Worm (Caenorhabditis elegans) whole organism, L2 larva: ENCODE data around the gene sec-3.

ENCODE experiments used
- C34F6.9 ChIP-seq: fragments of 150-350 bp; optimal IDR thresholded peaks from 2 replicates; lab custom pipeline; 2014; ENCODE audit warnings: missing biosample characterization, missing genetic modification characterization
- F13H6.1 ChIP-seq: sonication (generic microtip); optimal IDR thresholded peaks from 2 replicates; lab custom pipeline; 2016; ENCODE audit warnings: missing genetic modification characterization, missing compliant biosample characterization
- R02D3.7 ChIP-seq: fragments of 150-350 bp; optimal IDR thresholded peaks from 2 replicates; lab custom pipeline; 2014; ENCODE audit warnings: missing biosample characterization, missing genetic modification characterization
- Y55F3AM.14 ChIP-seq: fragments of 200-800 bp; sonication (Bioruptor generic); optimal IDR thresholded peaks from 2 replicates; lab custom pipeline; 2018; ENCODE audit warnings: mild to moderate bottlenecking, missing genetic modification characterization, missing compliant biosample characterization
- ZK546.5 ChIP-seq: sonication (generic microtip); optimal IDR thresholded peaks from 2 replicates; lab custom pipeline; 2017; ENCODE audit warnings: missing biosample characterization, missing genetic modification characterization
- alr-1 ChIP-seq: fragments of 150-350 bp; optimal IDR thresholded peaks from 2 replicates; lab custom pipeline; 2014; ENCODE audit warnings: missing biosample characterization, missing genetic modification characterization
- aly-2 ChIP-seq: fragments of 150-350 bp; optimal IDR thresholded peaks from 2 replicates; lab custom pipeline; 2014; ENCODE audit warnings: missing biosample characterization, missing genetic modification characterization
- ama-1 ChIP-seq: fragments of 150-350 bp; optimal IDR thresholded peaks from 2 replicates; lab custom pipeline; 2018; ENCODE audit warnings: inconsistent platforms
- blmp-1 ChIP-seq: sonication (generic microtip); optimal IDR thresholded peaks from 2 replicates; lab custom pipeline; 2017; ENCODE audit warnings: missing genetic modification characterization, mild to moderate bottlenecking, missing compliant biosample characterization, antibody characterized with exemption, moderate library complexity; ENCODE audit not compliant: insufficient read depth
- ceh-16 ChIP-seq: fragments of 150-350 bp; optimal IDR thresholded peaks from 2 replicates; lab custom pipeline; 2014; ENCODE audit warnings: missing biosample characterization, missing genetic modification characterization
- ceh-82 ChIP-seq: fragments of 150-350 bp; optimal IDR thresholded peaks from 2 replicates; lab custom pipeline; 2014; ENCODE audit warnings: missing biosample characterization, missing genetic modification characterization
- crh-2 ChIP-seq: sonication (generic microtip); optimal IDR thresholded peaks from 2 replicates; lab custom pipeline; 2017; ENCODE audit warnings: missing biosample characterization, missing genetic modification characterization
- dmd-4 ChIP-seq: sonication (generic microtip); optimal IDR thresholded peaks from 2 replicates; lab custom pipeline; 2017; ENCODE audit warnings: missing biosample characterization, missing genetic modification characterization
- egl-27 ChIP-seq: sonication (generic microtip); optimal IDR thresholded peaks from 3 replicates; lab custom pipeline; 2017; ENCODE audit warnings: missing biosample characterization, missing genetic modification reagents, missing genetic modification characterization
- elt-1 ChIP-seq: fragments of 150-350 bp; optimal IDR thresholded peaks from 2 replicates; lab custom pipeline; 2014; ENCODE audit warnings: missing biosample characterization, missing genetic modification characterization
- elt-3 ChIP-seq: sonication (generic microtip); optimal IDR thresholded peaks from 2 replicates; lab custom pipeline; 2017; ENCODE audit warnings: missing biosample characterization, missing genetic modification characterization
- fos-1 ChIP-seq: fragments of 150-350 bp; optimal IDR thresholded peaks from 2 replicates; lab custom pipeline; 2014; ENCODE audit warnings: missing biosample characterization, missing genetic modification characterization
- gmeb-1 ChIP-seq: fragments of 150-350 bp; optimal IDR thresholded peaks from 2 replicates; lab custom pipeline; 2014; ENCODE audit warnings: missing biosample characterization, missing genetic modification characterization
- lin-11 ChIP-seq: fragments of 150-350 bp; sonication (generic microtip); optimal IDR thresholded peaks from 2 replicates; lab custom pipeline; 2014; ENCODE audit warnings: missing biosample characterization, missing genetic modification characterization, inconsistent platforms, mixed read lengths
- lin-13 ChIP-seq: fragments of 150-350 bp; optimal IDR thresholded peaks from 2 replicates; lab custom pipeline; 2014; ENCODE audit warnings: missing biosample characterization, missing genetic modification reagents, missing genetic modification characterization
- lin-39 ChIP-seq: fragments of 150-350 bp; optimal IDR thresholded peaks from 2 replicates; lab custom pipeline; 2014; ENCODE audit warnings: missing biosample characterization, missing genetic modification reagents, missing genetic modification characterization
- lsy-2 ChIP-seq, 2 experiments: fragments of 150-350 bp in 1 of 2; sonication (generic microtip) in 1 of 2; optimal IDR thresholded peaks; 2 replicates each; lab custom pipeline; 2014 to 2017; ENCODE audit warnings: missing biosample characterization in 2 of 2, missing genetic modification characterization in 2 of 2
- mab-5 ChIP-seq: fragments of 150-350 bp; optimal IDR thresholded peaks from 2 replicates; lab custom pipeline; 2014; ENCODE audit warnings: missing biosample characterization, missing genetic modification characterization
- mbf-1 ChIP-seq: sonication (generic microtip); optimal IDR thresholded peaks from 2 replicates; lab custom pipeline; 2017; ENCODE audit warnings: missing biosample characterization, missing genetic modification characterization
- mdl-1 ChIP-seq, 2 experiments: fragments of 150-350 bp in 1 of 2; sonication (generic microtip) in 1 of 2; optimal IDR thresholded peaks; 2 replicates each; lab custom pipeline; 2017; ENCODE audit warnings: missing biosample characterization in 2 of 2, missing genetic modification characterization in 2 of 2
- nhr-10 ChIP-seq: sonication (generic microtip); optimal IDR thresholded peaks from 2 replicates; lab custom pipeline; 2017; ENCODE audit warnings: missing biosample characterization, missing genetic modification characterization
- nhr-11 ChIP-seq: fragments of 150-350 bp; optimal IDR thresholded peaks from 2 replicates; lab custom pipeline; 2014; ENCODE audit warnings: missing biosample characterization, missing genetic modification characterization
- nhr-12 ChIP-seq: fragments of 150-350 bp; optimal IDR thresholded peaks from 2 replicates; lab custom pipeline; 2014; ENCODE audit warnings: missing biosample characterization, missing genetic modification characterization
- nhr-129 ChIP-seq: fragments of 150-350 bp; optimal IDR thresholded peaks from 2 replicates; lab custom pipeline; 2014; ENCODE audit warnings: missing biosample characterization, missing genetic modification characterization
- nhr-21 ChIP-seq: fragments of 150-350 bp; optimal IDR thresholded peaks from 2 replicates; lab custom pipeline; 2014; ENCODE audit warnings: missing biosample characterization, missing genetic modification characterization
- nhr-23 ChIP-seq: fragments of 150-350 bp; optimal IDR thresholded peaks from 2 replicates; lab custom pipeline; 2014; ENCODE audit warnings: missing biosample characterization, missing genetic modification reagents, missing genetic modification characterization
- nhr-237 ChIP-seq: fragments of 150-350 bp; optimal IDR thresholded peaks from 2 replicates; lab custom pipeline; 2014; ENCODE audit warnings: missing biosample characterization, missing genetic modification characterization
- nhr-25 ChIP-seq: fragments of 150-350 bp; sonication (generic microtip); optimal IDR thresholded peaks from 3 replicates; lab custom pipeline; 2014; ENCODE audit warnings: missing biosample characterization, missing genetic modification characterization
- nhr-6 ChIP-seq: fragments of 150-350 bp; optimal IDR thresholded peaks from 2 replicates; lab custom pipeline; 2014; ENCODE audit warnings: missing biosample characterization, missing genetic modification characterization
- nhr-77 ChIP-seq: fragments of 150-350 bp; optimal IDR thresholded peaks from 2 replicates; lab custom pipeline; 2014; ENCODE audit warnings: missing biosample characterization, missing genetic modification characterization
- peb-1 ChIP-seq: fragments of 150-350 bp; optimal IDR thresholded peaks from 2 replicates; lab custom pipeline; 2014; ENCODE audit warnings: missing biosample characterization, missing genetic modification characterization
- sem-4 ChIP-seq: fragments of 150-350 bp; optimal IDR thresholded peaks from 2 replicates; lab custom pipeline; 2014; ENCODE audit warnings: missing biosample characterization, missing genetic modification reagents, missing genetic modification characterization
- skn-1 ChIP-seq: sonication (generic microtip); optimal IDR thresholded peaks from 2 replicates; lab custom pipeline; 2017; ENCODE audit warnings: missing biosample characterization, missing genetic modification characterization
- sma-3 ChIP-seq: sonication (generic microtip); optimal IDR thresholded peaks from 2 replicates; lab custom pipeline; 2016; ENCODE audit warnings: missing genetic modification reagents, missing genetic modification characterization, missing compliant biosample characterization
- sma-9 ChIP-seq, 2 experiments: fragments of 150-350 bp in 1 of 2; sonication (generic microtip) in 1 of 2; optimal IDR thresholded peaks; 2 replicates each; lab custom pipeline; 2014 to 2016; ENCODE audit warnings: missing genetic modification characterization in 2 of 2, mild to moderate bottlenecking in 1 of 2, missing biosample characterization in 1 of 2, missing compliant biosample characterization in 1 of 2, missing genetic modification reagents in 1 of 2, moderate library complexity in 1 of 2
- snpc-4 ChIP-seq: fragments of 150-350 bp; optimal IDR thresholded peaks from 2 replicates; lab custom pipeline; 2014; ENCODE audit warnings: missing biosample characterization, missing genetic modification characterization
- unc-39 ChIP-seq: fragments of 150-350 bp; optimal IDR thresholded peaks from 2 replicates; lab custom pipeline; 2014; ENCODE audit warnings: missing biosample characterization, missing genetic modification characterization
- unc-55 ChIP-seq: fragments of 150-350 bp; sonication (generic microtip); optimal IDR thresholded peaks from 3 replicates; lab custom pipeline; 2014; ENCODE audit warnings: missing biosample characterization, missing genetic modification reagents, missing genetic modification characterization
- unc-62 ChIP-seq: fragments of 150-350 bp; optimal IDR thresholded peaks from 2 replicates; lab custom pipeline; 2014; ENCODE audit warnings: missing biosample characterization, missing genetic modification reagents, missing genetic modification characterization
- zag-1 ChIP-seq: fragments of 150-350 bp; optimal IDR thresholded peaks from 2 replicates; lab custom pipeline; 2014; ENCODE audit warnings: missing biosample characterization, missing genetic modification characterization
- ztf-1 ChIP-seq: fragments of 200-800 bp; sonication (Bioruptor generic); conservative IDR thresholded peaks from 2 replicates; pipeline ENCODE4 v1.3.6; 2022; ENCODE audit warnings: missing genetic modification characterization, missing compliant biosample characterization
- ztf-11 ChIP-seq: sonication (generic microtip); optimal IDR thresholded peaks from 2 replicates; lab custom pipeline; 2017; ENCODE audit warnings: missing biosample characterization, missing genetic modification characterization
- ztf-4 ChIP-seq: fragments of 150-350 bp; optimal IDR thresholded peaks from 2 replicates; lab custom pipeline; 2014; ENCODE audit warnings: missing biosample characterization, missing genetic modification characterization

The sec-3 gene

ce11 chrX:3114306-3115133 is 14.9 kb upstream of the sec-3 start, which contains the start of gene gpd-2:
Gene gpd-2 (minus strand): TSS chrX:3114689.
- TF ChIP-seq ceh-16 (tag; lab: Kevin White, UChicago), result no peak
- TF ChIP-seq skn-1 (tag; lab: Kevin White, UChicago), result no peak
- TF ChIP-seq mbf-1 (tag; lab: Kevin White, UChicago), result no peak
- peak; percentile 3 for TF ChIP-seq sma-9 (GFP tag; optimal IDR thresholded peaks at IDR 0.05; lab: Kevin White, UChicago)
- TF ChIP-seq sma-9 (tag; optimal IDR thresholded peaks at IDR 0.05; lab: Kevin White, UChicago), result no peak
- no peak for TF ChIP-seq nhr-25 (tag; lab: Kevin White, UChicago)
- peak; percentile 99 for TF ChIP-seq nhr-129 (tag; lab: Kevin White, UChicago)
- TF ChIP-seq nhr-12, result no peak
- no peak for TF ChIP-seq zag-1 (tag; lab: Kevin White, UChicago)
- TF ChIP-seq lin-39 (tag; lab: Kevin White, UChicago), result no peak
- peak; percentile 62 for TF ChIP-seq ama-1
- TF ChIP-seq ceh-82 (tag; lab: Kevin White, UChicago), result no peak
- TF ChIP-seq elt-1 (tag; lab: Kevin White, UChicago), result no peak
- no peak for TF ChIP-seq nhr-77
- no peak for TF ChIP-seq nhr-23
- no peak for TF ChIP-seq dmd-4 (tag; lab: Kevin White, UChicago)
- no peak for TF ChIP-seq Y55F3AM.14 (GFP tag; lab: Kevin White, UChicago)
- no peak for TF ChIP-seq nhr-21 (tag; lab: Kevin White, UChicago)
- TF ChIP-seq mab-5, result no peak
- no peak for TF ChIP-seq sma-3 (GFP tag; lab: Kevin White, UChicago)
- no peak for TF ChIP-seq ztf-11 (tag; lab: Kevin White, UChicago)
- peak; percentile 74 for TF ChIP-seq unc-55 (GFP tag; lab: Kevin White, UChicago)
- TF ChIP-seq elt-3 (tag; lab: Kevin White, UChicago), result no peak
- TF ChIP-seq lin-13 (GFP tag; lab: Kevin White, UChicago), result peak; percentile 18
- TF ChIP-seq F13H6.1 (tag; lab: Kevin White, UChicago), result no peak
- peak; percentile 31 for TF ChIP-seq fos-1 (tag; lab: Kevin White, UChicago)
- no peak for TF ChIP-seq peb-1 (tag; lab: Kevin White, UChicago)
- TF ChIP-seq lin-11, result no peak
- TF ChIP-seq crh-2 (tag; lab: Kevin White, UChicago), result no peak
- no peak for TF ChIP-seq R02D3.7 (tag; lab: Kevin White, UChicago)
- TF ChIP-seq mdl-1 (tag; optimal IDR thresholded peaks at IDR 0.05; lab: Kevin White, UChicago), result no peak
- peak; percentile 6 for TF ChIP-seq sem-4 (tag; lab: Kevin White, UChicago)
- no peak for TF ChIP-seq nhr-237
- peak; percentile 38 for TF ChIP-seq C34F6.9 (tag; lab: Kevin White, UChicago)
- no peak for TF ChIP-seq ztf-1 (GFP tag; lab: Robert Waterston, UW)
- TF ChIP-seq gmeb-1 (tag; lab: Kevin White, UChicago), result no peak
- TF ChIP-seq nhr-11 (tag; lab: Kevin White, UChicago), result no peak
- TF ChIP-seq nhr-6 (tag; lab: Kevin White, UChicago), result peak; percentile 33
- no peak for TF ChIP-seq egl-27
- no peak for TF ChIP-seq ztf-4
- peak in 1 of 2 experiments; percentile 37 for TF ChIP-seq lsy-2 (tag; optimal IDR thresholded peaks at IDR 0.05; lab: Kevin White, UChicago)
- no peak for TF ChIP-seq unc-39 (tag; lab: Kevin White, UChicago)
- TF ChIP-seq ZK546.5 (tag; lab: Kevin White, UChicago), result no peak
- TF ChIP-seq blmp-1 (tag; lab: Kevin White, UChicago), result peak; percentile 30
- no peak for TF ChIP-seq aly-2 (tag; lab: Kevin White, UChicago)
- TF ChIP-seq snpc-4 (tag; lab: Kevin White, UChicago), result no peak
- TF ChIP-seq nhr-10, result no peak
- no peak for TF ChIP-seq unc-62 (GFP tag; lab: Kevin White, UChicago)
- TF ChIP-seq alr-1 (tag; lab: Kevin White, UChicago), result no peak
